Worm (Caenorhabditis elegans): ENCODE results near the gene F54D5.7.
A peak's percentile ranks its signal among the peaks of the same experiment; 100 is the strongest.

F54D5.7 gene

DNA sequence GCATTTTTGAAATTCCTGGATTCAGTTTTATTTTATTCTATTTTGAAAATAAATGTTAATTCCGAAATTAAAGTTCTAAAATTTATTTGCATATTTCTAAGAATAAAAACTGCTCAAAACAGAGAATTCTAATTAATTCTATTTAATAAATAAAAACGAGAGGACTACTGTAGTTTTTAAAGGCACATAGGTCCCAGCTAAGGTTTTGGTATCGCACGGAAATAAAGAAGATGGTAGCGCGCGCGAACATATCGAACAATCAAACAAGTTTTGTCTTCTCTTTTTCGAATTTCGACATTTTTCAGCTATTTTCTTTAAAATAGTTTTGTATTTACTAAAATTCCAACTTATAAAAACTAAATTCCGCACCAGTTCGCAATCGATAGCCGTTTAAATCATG is 30.5 kb downstream of the F54D5.7 start:
- TF ChIP-seq mec-3 (tag; optimal IDR thresholded peaks at IDR 0.05; ENCODE audit: borderline replicate concordance) (no peak), pros-1 (tag; optimal IDR thresholded peaks at IDR 0.05) (no peak), dmd-4 (tag; optimal IDR thresholded peaks at IDR 0.05; ENCODE audit: borderline replicate concordance) (no peak), gmeb-2 (tag; optimal IDR thresholded peaks at IDR 0.05) (no peak), hlh-30 (tag; optimal IDR thresholded peaks at IDR 0.05; ENCODE audit: insufficient read depth) (no peak), tbx-2 (tag; optimal IDR thresholded peaks at IDR 0.05) (no peak), unc-55 (GFP tag; optimal IDR thresholded peaks at IDR 0.05) (no peak)

- TF ChIP-seq ceh-2 (tag; optimal IDR thresholded peaks at IDR 0.05) (peak; percentile 14), ceh-31 (tag; optimal IDR thresholded peaks at IDR 0.05) (peak; percentile 39), unc-42 (tag; optimal IDR thresholded peaks at IDR 0.05) (peak; percentile 4), C08G9.2 (tag; optimal IDR thresholded peaks at IDR 0.05) (peak; percentile 20), ceh-34 (tag; optimal IDR thresholded peaks at IDR 0.05) (no peak)
These were observed 31.0 kb downstream of the F54D5.7 start, which contains the start of gene smc-6 for ce11 chrII:11578327-11578726. TSS of gene smc-6 (plus strand) at chrII:11578716.

DNA sequence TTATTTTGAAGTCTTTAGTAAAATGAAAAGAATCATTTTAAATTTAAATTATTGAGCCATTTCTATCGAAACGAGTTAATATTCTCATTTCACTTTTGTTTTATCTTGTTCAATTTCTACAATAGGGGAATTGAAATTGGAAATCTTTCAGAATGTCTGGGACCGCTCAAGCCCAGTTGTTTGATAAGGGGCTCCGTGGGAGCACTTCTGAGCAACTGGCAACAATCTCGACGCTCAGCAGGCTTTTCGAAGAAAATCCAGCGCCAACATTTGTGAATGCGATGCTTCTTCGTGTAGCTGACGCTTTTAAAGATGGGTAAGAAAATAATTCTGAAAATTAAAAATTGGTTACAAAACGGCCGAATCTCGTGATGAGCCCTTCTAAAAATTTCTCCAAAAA is 35.4 kb downstream of the F54D5.7 start, which contains the start of gene ints-7:
ints-7 (plus strand) TSS at position 152 of the 400 bp plus-strand sequence.
- no peak for TF ChIP-seq ceh-9 (tag; optimal IDR thresholded peaks at IDR 0.05)
- TF ChIP-seq tbx-7 (tag; optimal IDR thresholded peaks at IDR 0.05) = no peak
- TF ChIP-seq K09A11.1 (tag; optimal IDR thresholded peaks at IDR 0.05; ENCODE audit: insufficient read depth) = no peak
- TF ChIP-seq pat-9 (tag; optimal IDR thresholded peaks at IDR 0.05) = no peak
- TF ChIP-seq dmd-4 (tag; optimal IDR thresholded peaks at IDR 0.05; ENCODE audit: borderline replicate concordance) = no peak
- no peak for TF ChIP-seq sox-4 (tag; optimal IDR thresholded peaks at IDR 0.05)
- no peak for TF ChIP-seq ceh-45 (GFP tag; IDR thresholded peaks at IDR 0.05)
- no peak for TF ChIP-seq nhr-11 (tag; optimal IDR thresholded peaks at IDR 0.05)
- no peak for TF ChIP-seq nfya-1 (tag; optimal IDR thresholded peaks at IDR 0.05)
- TF ChIP-seq lim-6 (tag; optimal IDR thresholded peaks at IDR 0.05) = no peak

DNA sequence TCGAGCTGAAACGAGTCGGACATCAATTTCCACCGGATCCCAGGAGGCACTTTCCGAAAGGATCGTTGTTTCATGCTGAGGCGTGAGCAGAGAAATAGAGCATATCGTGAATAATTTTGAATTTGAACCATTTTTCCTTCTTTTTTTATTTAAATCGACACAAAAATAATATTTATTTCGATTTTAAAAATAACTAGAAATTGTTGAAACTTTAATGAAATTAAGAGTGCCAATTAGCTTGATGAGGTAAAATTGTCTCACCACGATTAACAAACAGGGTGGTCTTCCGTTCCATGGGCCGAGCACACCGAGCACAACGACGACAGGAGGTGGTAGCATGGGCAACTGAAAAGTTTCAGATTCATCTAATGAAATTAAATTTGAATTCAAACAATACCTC is 41.0 kb downstream of the F54D5.7 start:
- TF ChIP-seq sox-2 (GFP tag; IDR thresholded peaks at IDR 0.05) (no peak), pat-9 (tag; optimal IDR thresholded peaks at IDR 0.05) (no peak), K09A11.1 (tag; optimal IDR thresholded peaks at IDR 0.05; ENCODE audit: insufficient read depth) (no peak)

ce11 chrII:11591558-11591957 is 44.2 kb downstream of the F54D5.7 start:
- TF ChIP-seq ttx-3 (tag; optimal IDR thresholded peaks at IDR 0.05) = no peak
- TF ChIP-seq hlh-8 (tag; optimal IDR thresholded peaks at IDR 0.05) = no peak
- TF ChIP-seq ceh-48 (tag; optimal IDR thresholded peaks at IDR 0.05) = no peak
- no peak for TF ChIP-seq zip-5 (tag; optimal IDR thresholded peaks at IDR 0.05)
- TF ChIP-seq ets-4 (tag; optimal IDR thresholded peaks at IDR 0.05) = no peak
- TF ChIP-seq unc-86 (tag; optimal IDR thresholded peaks at IDR 0.05) = no peak
- no peak for TF ChIP-seq pat-9 (tag; optimal IDR thresholded peaks at IDR 0.05)
- TF ChIP-seq tbx-2 (tag; optimal IDR thresholded peaks at IDR 0.05) = no peak
- TF ChIP-seq ceh-14 (tag; optimal IDR thresholded peaks at IDR 0.05) = no peak
- no peak for TF ChIP-seq F13H6.1 (tag; optimal IDR thresholded peaks at IDR 0.05)
- no peak for TF ChIP-seq ceh-19 (GFP tag; optimal IDR thresholded peaks at IDR 0.05)
- TF ChIP-seq ceh-22 (tag; optimal IDR thresholded peaks at IDR 0.05) = no peak
- no peak for TF ChIP-seq elt-2 (tag; optimal IDR thresholded peaks at IDR 0.05)
- no peak for TF ChIP-seq mec-3 (tag; optimal IDR thresholded peaks at IDR 0.05; ENCODE audit: borderline replicate concordance)
- no peak for TF ChIP-seq dve-1 (tag; optimal IDR thresholded peaks at IDR 0.05)
- no peak for TF ChIP-seq pqm-1 (tag; optimal IDR thresholded peaks at IDR 0.05)
